Fruit fly (Drosophila melanogaster) Kc167 (cell line): ENCODE measurements around the gene CG7573.

Source experiments
- Myc ChIP-seq: fragments of >200 bp; optimal IDR thresholded peaks from 2 replicates; lab custom pipeline; 2017; ENCODE audit warnings: missing external identifiers
- Sin3A ChIP-seq: fragments of >200 bp; optimal IDR thresholded peaks from 2 replicates; lab custom pipeline; 2018; ENCODE audit warnings: missing external identifiers
- h ChIP-seq: fragments of >200 bp; optimal IDR thresholded peaks from 3 replicates; lab custom pipeline; 2018; ENCODE audit warnings: missing external identifiers
- insv ChIP-seq: fragments of >200 bp; optimal IDR thresholded peaks from 3 replicates; lab custom pipeline; 2018; ENCODE audit warnings: missing external identifiers
- psq ChIP-seq: fragments of >200 bp; optimal IDR thresholded peaks from 2 replicates; lab custom pipeline; 2017; ENCODE audit warnings: missing external identifiers
- ttk ChIP-seq: sonication (Bioruptor generic); optimal IDR thresholded peaks from 2 replicates; lab custom pipeline; 2017; ENCODE audit warnings: missing external identifiers

dm6 chr3L:11323221-11323895 is 11.8 kb downstream of the CG7573 start:
- TF ChIP-seq Sin3A (lab: Kevin White, UChicago): no peak
- no peak for TF ChIP-seq insv (lab: Kevin White, UChicago)
- no peak for TF ChIP-seq psq (lab: Kevin White, UChicago)
- TF ChIP-seq h: no peak
- no peak for TF ChIP-seq ttk (lab: Kevin White, UChicago)
- TF ChIP-seq Myc (lab: Kevin White, UChicago): no peak
